Worm (Caenorhabditis elegans): ENCODE results near the gene B0252.3.
A peak's percentile ranks its signal among the peaks of the same experiment; 100 is the strongest.

The B0252.3 gene

ce11 chrII:6888211-6888610 is 19.3 kb downstream of the B0252.3 start (continued):
- peak; percentile 12 for TF ChIP-seq ama-1 (optimal IDR thresholded peaks at IDR 0.05)
- TF ChIP-seq lim-7 (GFP tag; IDR thresholded peaks at IDR 0.05), result no peak
- TF ChIP-seq nhr-76 (tag; optimal IDR thresholded peaks at IDR 0.05), result peak; percentile 8
- peak; percentile 22 for TF ChIP-seq hlh-30 (tag; optimal IDR thresholded peaks at IDR 0.05; ENCODE audit: insufficient read depth)
- TF ChIP-seq lsy-2 (tag; optimal IDR thresholded peaks at IDR 0.05), result peak; percentile 52 to 70
- TF ChIP-seq nhr-77 (tag; optimal IDR thresholded peaks at IDR 0.05), result peak; percentile 80
- no peak for TF ChIP-seq ceh-32 (tag; optimal IDR thresholded peaks at IDR 0.05; ENCODE audit: poor library complexity)
- peak; percentile 88 for TF ChIP-seq dve-1 (tag; optimal IDR thresholded peaks at IDR 0.05; ENCODE audit: insufficient read depth)
- TF ChIP-seq Y105C5A.15 (GFP tag; IDR thresholded peaks at IDR 0.05), result no peak
- TF ChIP-seq rbr-2 (tag; optimal IDR thresholded peaks at IDR 0.05), result peak; percentile 20
- peak; percentile 9 for TF ChIP-seq attf-4 (tag; optimal IDR thresholded peaks at IDR 0.05)
- peak; percentile 33 for TF ChIP-seq aha-1 (tag)
- TF ChIP-seq nhr-42 (GFP tag; IDR thresholded peaks at IDR 0.05), result peak; percentile 64
- TF ChIP-seq ceh-20 (GFP tag; IDR thresholded peaks at IDR 0.05), result 0 out of 2 replicates have a peak, but pooled peaks have one; percentile 28
- peak; percentile 55 for TF ChIP-seq hlh-11 (tag; optimal IDR thresholded peaks at IDR 0.05)
- TF ChIP-seq vab-7 (GFP tag; IDR thresholded peaks at IDR 0.05), result no peak
- TF ChIP-seq snpc-1.2 (GFP tag; IDR thresholded peaks at IDR 0.05), result no peak
- TF ChIP-seq duxl-1 (tag; optimal IDR thresholded peaks at IDR 0.05; ENCODE audit: poor library complexity), result peak; percentile 34

ce11 chrII:6887319-6888005 is 20.1 kb downstream of the B0252.3 start, which contains the start of gene pmp-2:
pmp-2 (minus strand) TSS chrII:6887805.
- TF ChIP-seq pha-4 (GFP tag; IDR thresholded peaks at IDR 0.05), result no peak
- no peak for TF ChIP-seq pha-4 (tag; optimal IDR thresholded peaks at IDR 0.05)
- no peak for TF ChIP-seq hif-1 (tag; optimal IDR thresholded peaks at IDR 0.05)
- no peak for TF ChIP-seq dmd-8 (GFP tag; IDR thresholded peaks at IDR 0.05)
- no peak for TF ChIP-seq nhr-10 (tag; optimal IDR thresholded peaks at IDR 0.05)
- TF ChIP-seq set-16 (GFP tag; IDR thresholded peaks at IDR 0.05), result no peak
- 0 out of 2 replicates have a peak, but pooled peaks have one; percentile 14 for TF ChIP-seq dmd-6 (GFP tag; IDR thresholded peaks at IDR 0.05)
- TF ChIP-seq zfp-2 (tag; optimal IDR thresholded peaks at IDR 0.05), result no peak
- no peak for TF ChIP-seq madf-9 (GFP tag; conservative IDR thresholded peaks at IDR 0.05)
- no peak for TF ChIP-seq dmd-9 (GFP tag; IDR thresholded peaks at IDR 0.05)
- TF ChIP-seq zip-11 (GFP tag; IDR thresholded peaks at IDR 0.05), result no peak
- peak; percentile 75 for TF ChIP-seq nhr-28 (tag; optimal IDR thresholded peaks at IDR 0.05)
- TF ChIP-seq nhr-77 (tag; optimal IDR thresholded peaks at IDR 0.05), result no peak
- TF ChIP-seq jun-1 (tag; optimal IDR thresholded peaks at IDR 0.05), result no peak
- no peak for TF ChIP-seq daf-8 (GFP tag; IDR thresholded peaks at IDR 0.05)
- 0 out of 2 replicates have a peak, but pooled peaks have one; percentile 21 for TF ChIP-seq nhr-41 (GFP tag; IDR thresholded peaks at IDR 0.05)
- no peak for TF ChIP-seq ceh-44 (GFP tag; IDR thresholded peaks at IDR 0.05)
- TF ChIP-seq nhr-111 (GFP tag; optimal IDR thresholded peaks at IDR 0.05), result no peak
- TF ChIP-seq lin-13 (GFP tag; optimal IDR thresholded peaks at IDR 0.05), result no peak
- TF ChIP-seq hlh-11 (tag; optimal IDR thresholded peaks at IDR 0.05), result peak; percentile 1
- no peak for TF ChIP-seq nhr-48 (tag; optimal IDR thresholded peaks at IDR 0.05)
- no peak for TF ChIP-seq lin-39 (tag; optimal IDR thresholded peaks at IDR 0.05)
- TF ChIP-seq pqm-1 (tag; optimal IDR thresholded peaks at IDR 0.05), result peak; percentile 29
- no peak for TF ChIP-seq daf-16 (GFP tag; optimal IDR thresholded peaks at IDR 0.05)
- TF ChIP-seq daf-16 (tag; optimal IDR thresholded peaks at IDR 0.05), result peak; percentile 23
- TF ChIP-seq zip-2 (tag; optimal IDR thresholded peaks at IDR 0.05), result no peak
- TF ChIP-seq arid-1 (GFP tag; conservative IDR thresholded peaks at IDR 0.05), result no peak
